Worm (Caenorhabditis elegans) whole organism, midembryonic: ENCODE measurements around the gene B0001.3.

Experiments
- tab-1 ChIP-seq: fragments of 200-800 bp; sonication (Bioruptor generic); IDR thresholded peaks from 2 replicates; pipeline ENCODE4 v1.3.6; 2022; ENCODE audit warnings: missing genetic modification characterization, missing compliant biosample characterization
- ztf-29 ChIP-seq: fragments of 200-800 bp; sonication (Bioruptor generic); IDR thresholded peaks from 2 replicates; pipeline ENCODE4 v1.3.6; 2022; ENCODE audit warnings: missing genetic modification reagents, missing genetic modification characterization, missing compliant biosample characterization

- no peak for TF ChIP-seq tab-1 (GFP tag; lab: Robert Waterston, UW)
- no peak for TF ChIP-seq ztf-29 (GFP tag; lab: Robert Waterston, UW)
Measured at ce11 chrIV:12124314-12125084, 21.0 kb downstream of the B0001.3 start, which contains the start of gene dhhc-6.
